Fruit fly (Drosophila melanogaster): ENCODE data around the gene CG31528.

CG31528 gene

DNA sequence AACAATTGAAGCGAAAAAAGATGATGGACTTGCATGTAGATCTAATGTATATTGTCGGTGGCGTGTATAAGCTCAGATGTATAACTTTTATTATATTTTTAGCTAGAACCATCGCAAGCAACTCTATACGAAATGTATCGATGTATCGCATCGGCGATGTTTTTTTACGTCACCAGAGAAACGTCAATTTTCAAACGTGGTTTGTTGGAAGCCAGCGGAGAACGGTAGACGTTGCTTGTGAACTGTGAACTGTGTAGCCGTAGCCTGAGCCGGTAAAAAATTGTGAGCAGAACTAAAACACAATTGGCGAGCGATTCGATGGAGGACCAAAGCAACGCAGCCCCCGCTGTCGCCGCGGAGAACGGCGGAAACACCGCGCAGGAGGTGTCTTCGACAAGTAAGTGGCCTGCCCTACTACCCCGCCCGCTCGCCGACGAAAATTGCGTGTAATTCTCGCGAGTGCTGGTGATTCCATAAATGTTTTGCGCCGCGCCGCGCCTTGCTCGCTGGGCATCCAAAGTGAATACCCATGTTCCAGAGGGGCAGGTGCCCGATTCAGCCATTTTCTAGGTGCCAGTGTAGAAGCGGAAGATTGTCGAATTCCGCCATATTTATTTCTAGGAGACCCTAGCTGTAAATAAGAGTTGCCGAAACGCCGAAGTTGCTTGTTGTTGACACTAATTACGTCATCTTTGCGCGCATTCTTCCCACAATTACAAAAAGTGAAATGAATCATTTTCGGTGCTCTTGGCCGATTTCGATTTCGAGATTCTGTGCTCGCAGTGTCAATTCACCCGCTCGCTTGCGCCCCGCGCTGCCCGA is 13.1 kb upstream of the CG31528 start, which contains the start of gene lost (continued):
- TF ChIP-seq nau (GFP tag; optimal IDR thresholded peaks at IDR 0.05) (no peak), CG11560 (tag; IDR thresholded peaks at IDR 0.05) (no peak), yki (optimal IDR thresholded peaks at IDR 0.05) (no peak), Lpt (GFP tag; optimal IDR thresholded peaks at IDR 0.05) (no peak), B-H2 (GFP tag; optimal IDR thresholded peaks at IDR 0.05) (peak; percentile 61), CG18599 (GFP tag; optimal IDR thresholded peaks at IDR 0.05) (peak; percentile 15), CG1529 (GFP tag; optimal IDR thresholded peaks at IDR 0.05) (no peak), usp (GFP tag; optimal IDR thresholded peaks at IDR 0.05) (no peak), Doc3 (GFP tag; IDR thresholded peaks at IDR 0.05; ENCODE audit: partially characterized antibody) (peak; percentile 95), CG11695 (GFP tag; IDR thresholded peaks at IDR 0.05) (0 out of 3 replicates have a peak, but pooled peaks have one; percentile 16), CG3065 (GFP tag; optimal IDR thresholded peaks at IDR 0.05) (no peak), knrl (GFP tag; IDR thresholded peaks at IDR 0.05; ENCODE audit: partially characterized antibody) (peak; percentile 99), gsb-n (tag; optimal IDR thresholded peaks at IDR 0.05) (peak; percentile 15), abd-A (tag; optimal IDR thresholded peaks at IDR 0.05) (no peak), chif (GFP tag; optimal IDR thresholded peaks at IDR 0.05) (no peak), CG9797 (GFP tag; optimal IDR thresholded peaks at IDR 0.05) (peak; percentile 44), dmrt11E (tag; optimal IDR thresholded peaks at IDR 0.05) (no peak), NfI (GFP tag; optimal IDR thresholded peaks at IDR 0.05) (no peak), CG18764 (GFP tag; optimal IDR thresholded peaks at IDR 0.05) (no peak), HLH54F (GFP tag; optimal IDR thresholded peaks at IDR 0.05) (no peak), Dbx (GFP tag; IDR thresholded peaks at IDR 0.05) (peak; percentile 49; the same call in 2 of the 3 replicates), CG2120 (GFP tag; optimal IDR thresholded peaks at IDR 0.05) (peak; percentile 48), CG3838 (GFP tag; optimal IDR thresholded peaks at IDR 0.05) (no peak), Rx (GFP tag; IDR thresholded peaks at IDR 0.05) (peak; percentile 28; the same call in 1 of the 2 replicates), gem (tag; optimal IDR thresholded peaks at IDR 0.05) (peak; percentile 40), CG6254 (GFP tag; optimal IDR thresholded peaks at IDR 0.05) (no peak), CG12219 (GFP tag; optimal IDR thresholded peaks at IDR 0.05) (peak; percentile 1), NC2β (GFP tag; optimal IDR thresholded peaks at IDR 0.05) (no peak), eve (GFP tag; optimal IDR thresholded peaks at IDR 0.05) (peak in 1 of 2 experiments; percentile 14), nerfin-2 (GFP tag; IDR thresholded peaks at IDR 0.05; ENCODE audit: partially characterized antibody) (peak; percentile 97), CG6683 (GFP tag; optimal IDR thresholded peaks at IDR 0.05) (no peak), pb (GFP tag; optimal IDR thresholded peaks at IDR 0.05) (peak; percentile 3), CG2116 (GFP tag; optimal IDR thresholded peaks at IDR 0.05) (peak; percentile 96), crc (GFP tag; optimal IDR thresholded peaks at IDR 0.05) (no peak), Six4 (GFP tag; optimal IDR thresholded peaks at IDR 0.05) (no peak), salm (tag; optimal IDR thresholded peaks at IDR 0.05) (no peak), H15 (GFP tag; IDR thresholded peaks at IDR 0.05) (no peak), NK7.1 (GFP tag; optimal IDR thresholded peaks at IDR 0.05) (no peak), CG7839 (tag; optimal IDR thresholded peaks at IDR 0.05) (peak; percentile 29), shn (GFP tag; optimal IDR thresholded peaks at IDR 0.05) (peak; percentile 32), gce (GFP tag; IDR thresholded peaks at IDR 0.05) (no peak), CG13296 (GFP tag; optimal IDR thresholded peaks at IDR 0.05) (peak; percentile 39), lmd (GFP tag; IDR thresholded peaks at IDR 0.05) (peak; percentile 27; the same call in 1 of the 2 replicates), org-1 (GFP tag; optimal IDR thresholded peaks at IDR 0.05) (no peak), cas (GFP tag; IDR thresholded peaks at IDR 0.05) (no peak), bab2 (GFP tag; optimal IDR thresholded peaks at IDR 0.05) (peak; percentile 0), Usf (GFP tag; optimal IDR thresholded peaks at IDR 0.05) (no peak), CG5180 (GFP tag; optimal IDR thresholded peaks at IDR 0.05) (peak; percentile 61), CG33557 (GFP tag; optimal IDR thresholded peaks at IDR 0.05) (no peak), CG5953 (GFP tag; IDR thresholded peaks at IDR 0.05) (no peak)
